Fruit fly (Drosophila melanogaster): ENCODE results near the gene Myo61F.
A peak's percentile ranks its signal among the peaks of the same experiment; 100 is the strongest.

Gene Myo61F

dm6 chr3L:1346956-1347587 is 28.8 kb downstream of the Myo61F start:
- TF ChIP-seq EcR (GFP tag; optimal IDR thresholded peaks at IDR 0.05) (peak; percentile 42), gl (tag; optimal IDR thresholded peaks at IDR 0.05) (no peak), D1 (tag; optimal IDR thresholded peaks at IDR 0.05) (no peak), CG4496 (GFP tag; IDR thresholded peaks at IDR 0.05) (0 out of 3 replicates have a peak, but pooled peaks have one; percentile 8)

- TF ChIP-seq CG13204 (GFP tag; optimal IDR thresholded peaks at IDR 0.05) (no peak), CG10348 (GFP tag; IDR thresholded peaks at IDR 0.05) (no peak), gl (tag; optimal IDR thresholded peaks at IDR 0.05) (peak; percentile 64), CG32121 (GFP tag; IDR thresholded peaks at IDR 0.05) (peak; percentile 81), CG4496 (GFP tag; IDR thresholded peaks at IDR 0.05) (peak; percentile 87), Pif1A (GFP tag; optimal IDR thresholded peaks at IDR 0.05) (no peak), CG9948 (tag; optimal IDR thresholded peaks at IDR 0.05) (peak; percentile 75), CG34367 (tag; optimal IDR thresholded peaks at IDR 0.05) (peak; percentile 78), CG14655 (GFP tag; optimal IDR thresholded peaks at IDR 0.05) (no peak), CG8301 (tag; optimal IDR thresholded peaks at IDR 0.05) (peak; percentile 79), CG15710 (tag; optimal IDR thresholded peaks at IDR 0.05) (peak; percentile 83), Ets98B (GFP tag; IDR thresholded peaks at IDR 0.05) (peak; percentile 91), Snoo (tag; optimal IDR thresholded peaks at IDR 0.05) (peak; percentile 72), fd96Ca (GFP tag; IDR thresholded peaks at IDR 0.05) (peak; percentile 92), Pif1B (GFP tag; optimal IDR thresholded peaks at IDR 0.05) (peak; percentile 63), CG8159 (tag; optimal IDR thresholded peaks at IDR 0.05) (peak; percentile 73), D1 (tag; optimal IDR thresholded peaks at IDR 0.05) (no peak), CG12605 (GFP tag; IDR thresholded peaks at IDR 0.05) (peak; percentile 75), CG17806 (tag; optimal IDR thresholded peaks at IDR 0.05) (peak; percentile 68), rn (GFP tag; IDR thresholded peaks at IDR 0.05) (peak; percentile 68), EcR (GFP tag; optimal IDR thresholded peaks at IDR 0.05) (peak; percentile 36)
Measured at dm6 chr3L:1348248-1348647, 30.0 kb downstream of the Myo61F start.

- TF ChIP-seq CG8301 (tag; optimal IDR thresholded peaks at IDR 0.05), result no peak
- TF ChIP-seq CG8159 (tag; optimal IDR thresholded peaks at IDR 0.05), result no peak
- TF ChIP-seq Pif1B (GFP tag; optimal IDR thresholded peaks at IDR 0.05), result no peak
- no peak for TF ChIP-seq CG9948 (tag; optimal IDR thresholded peaks at IDR 0.05)
- TF ChIP-seq CG14655 (GFP tag; optimal IDR thresholded peaks at IDR 0.05), result no peak
- no peak for TF ChIP-seq CG10348 (GFP tag; IDR thresholded peaks at IDR 0.05)
- no peak for TF ChIP-seq CG4496 (GFP tag; IDR thresholded peaks at IDR 0.05)
- no peak for TF ChIP-seq CG15710 (tag; optimal IDR thresholded peaks at IDR 0.05)
- TF ChIP-seq CG32121 (GFP tag; IDR thresholded peaks at IDR 0.05), result no peak
- no peak for TF ChIP-seq Pif1A (GFP tag; optimal IDR thresholded peaks at IDR 0.05)
- no peak for TF ChIP-seq Ets98B (GFP tag; IDR thresholded peaks at IDR 0.05)
- no peak for TF ChIP-seq Snoo (tag; optimal IDR thresholded peaks at IDR 0.05)
Measured at dm6 chr3L:1348935-1349334, 30.7 kb downstream of the Myo61F start.

DNA sequence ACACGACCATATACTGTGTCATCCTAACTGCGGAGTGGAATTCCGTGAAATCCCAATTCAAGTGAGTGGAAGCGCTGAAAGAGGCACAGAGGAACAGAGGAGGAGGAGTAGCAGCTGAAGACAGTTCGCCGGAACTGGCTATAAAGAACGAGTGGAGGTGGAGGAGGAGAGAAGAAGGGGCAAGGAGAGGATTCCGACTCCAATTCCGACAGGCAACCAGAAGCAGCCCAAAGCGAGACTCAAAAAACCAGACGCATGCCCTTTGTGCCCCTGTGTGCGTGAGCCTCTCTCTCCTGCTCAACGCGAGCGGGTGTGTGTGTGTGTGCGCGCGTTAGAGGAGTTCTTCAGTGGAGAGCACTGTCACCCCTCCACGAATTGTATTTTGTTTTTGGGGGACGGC is 31.1 kb downstream of the Myo61F start:
- TF ChIP-seq fd96Ca (GFP tag; IDR thresholded peaks at IDR 0.05), result peak; percentile 26; the same call in 1 of the 3 replicates
- TF ChIP-seq CG4496 (GFP tag; IDR thresholded peaks at IDR 0.05), result 0 out of 3 replicates have a peak, but pooled peaks have one; percentile 7
- TF ChIP-seq gl (tag; optimal IDR thresholded peaks at IDR 0.05), result no peak
- TF ChIP-seq CG17806 (tag; optimal IDR thresholded peaks at IDR 0.05), result no peak

DNA sequence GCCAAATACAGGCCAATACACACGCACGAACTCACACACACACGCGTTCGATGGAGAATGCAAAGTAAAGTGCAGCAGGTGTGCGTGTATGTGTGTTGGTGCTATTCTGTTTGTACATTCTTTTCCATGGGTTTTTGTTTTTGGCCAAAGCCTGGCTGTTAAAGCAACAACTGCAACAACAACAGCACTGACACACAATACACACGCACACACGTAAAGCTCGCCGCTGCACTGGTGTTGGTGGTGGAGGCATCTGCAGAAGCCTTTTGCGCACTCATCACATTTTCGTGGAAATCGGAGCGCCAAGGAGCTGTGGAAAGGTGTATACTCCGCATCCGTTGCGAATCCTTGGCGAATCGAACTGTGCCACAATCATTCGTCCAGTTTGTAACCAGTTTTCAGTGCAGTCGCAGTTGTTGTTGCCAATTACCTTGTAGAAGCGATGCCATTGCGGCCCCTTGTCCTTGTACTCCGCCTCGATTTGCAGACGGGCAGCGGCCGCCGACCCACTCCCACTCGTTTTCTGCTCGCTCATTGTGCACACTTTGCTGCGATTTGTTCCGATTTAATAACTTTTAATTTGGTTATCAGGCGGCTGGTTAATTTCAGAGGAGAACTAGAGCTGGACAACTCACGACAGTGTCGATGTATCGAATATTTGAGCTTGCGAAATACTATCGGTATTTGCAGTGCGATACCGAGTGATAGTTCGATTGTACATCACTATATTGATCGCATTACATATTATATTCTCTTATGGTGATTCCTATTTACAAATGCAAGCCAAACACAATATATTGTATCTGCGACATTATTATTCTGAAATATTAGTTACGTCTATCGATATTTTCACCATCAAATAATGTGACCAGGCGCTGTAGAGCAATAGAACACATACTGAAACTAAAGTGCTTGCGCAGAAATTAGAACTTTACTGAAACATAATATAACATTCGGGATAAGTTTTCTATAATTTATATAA is 32.0 kb downstream of the Myo61F start:
- no peak for TF ChIP-seq CG32121 (GFP tag; IDR thresholded peaks at IDR 0.05)
- TF ChIP-seq CG8159 (tag; optimal IDR thresholded peaks at IDR 0.05), result peak; percentile 41
- TF ChIP-seq CG17806 (tag; optimal IDR thresholded peaks at IDR 0.05), result peak; percentile 4
- TF ChIP-seq CG15710 (tag; optimal IDR thresholded peaks at IDR 0.05), result peak; percentile 24
- no peak for TF ChIP-seq CG14655 (GFP tag; optimal IDR thresholded peaks at IDR 0.05)
- TF ChIP-seq CG4496 (GFP tag; IDR thresholded peaks at IDR 0.05), result no peak
- TF ChIP-seq CG13204 (GFP tag; optimal IDR thresholded peaks at IDR 0.05), result no peak
- peak; percentile 36 for TF ChIP-seq Pif1A (GFP tag; optimal IDR thresholded peaks at IDR 0.05)
- peak; percentile 40; the same call in 1 of the 2 replicates for TF ChIP-seq Ets98B (GFP tag; IDR thresholded peaks at IDR 0.05)
- peak; percentile 28 for TF ChIP-seq Snoo (tag; optimal IDR thresholded peaks at IDR 0.05)
- TF ChIP-seq CG12605 (GFP tag; IDR thresholded peaks at IDR 0.05), result no peak

DNA sequence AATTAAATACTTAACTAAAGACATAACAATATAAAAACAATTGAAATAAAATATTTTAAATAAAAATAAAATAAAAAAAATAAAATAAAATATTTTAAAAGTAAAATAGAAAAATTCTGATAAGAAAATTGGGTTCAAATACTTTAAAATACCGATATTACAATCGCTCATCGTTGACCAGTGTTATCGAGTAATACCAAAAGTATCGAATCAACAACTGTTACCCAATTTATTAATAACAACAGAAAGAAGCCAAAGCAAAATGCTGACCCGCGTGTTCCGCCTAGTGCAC is 32.6 kb downstream of the Myo61F start, which contains the start of gene CG9166:
Gene CG9166, plus strand, starts transcription at position 193 of the 292 bp plus-strand sequence.
- TF ChIP-seq CG13204 (GFP tag; optimal IDR thresholded peaks at IDR 0.05) (no peak), CG8159 (tag; optimal IDR thresholded peaks at IDR 0.05) (no peak), CG4496 (GFP tag; IDR thresholded peaks at IDR 0.05) (no peak), CG32121 (GFP tag; IDR thresholded peaks at IDR 0.05) (no peak), CG34367 (tag; optimal IDR thresholded peaks at IDR 0.05) (no peak), CG15710 (tag; optimal IDR thresholded peaks at IDR 0.05) (no peak), fd96Ca (GFP tag; IDR thresholded peaks at IDR 0.05) (no peak), CG8301 (tag; optimal IDR thresholded peaks at IDR 0.05) (no peak), Snoo (tag; optimal IDR thresholded peaks at IDR 0.05) (no peak), rn (GFP tag; IDR thresholded peaks at IDR 0.05) (no peak), CG9948 (tag; optimal IDR thresholded peaks at IDR 0.05) (no peak), CG12605 (GFP tag; IDR thresholded peaks at IDR 0.05) (no peak), gl (tag; optimal IDR thresholded peaks at IDR 0.05) (no peak), CG10348 (GFP tag; IDR thresholded peaks at IDR 0.05) (no peak), CG14655 (GFP tag; optimal IDR thresholded peaks at IDR 0.05) (no peak), EcR (GFP tag; optimal IDR thresholded peaks at IDR 0.05) (no peak), Pif1A (GFP tag; optimal IDR thresholded peaks at IDR 0.05) (no peak), Ets98B (GFP tag; IDR thresholded peaks at IDR 0.05) (no peak), CG17806 (tag; optimal IDR thresholded peaks at IDR 0.05) (no peak), D1 (tag; optimal IDR thresholded peaks at IDR 0.05) (no peak)

Measured in whole organism, pupa.